Fruit fly (Drosophila melanogaster) S2 (cell line): ENCODE results near the gene CG17738.

Experiments
- CG8478 ChIP-seq: fragments of >200 bp; optimal IDR thresholded peaks from 2 replicates; lab custom pipeline; 2018
- CTCF ChIP-seq, 2 experiments: fragments of >200 bp; optimal IDR thresholded peaks; 2 replicates each; lab custom pipeline; 2018

- TF ChIP-seq CG8478, result no peak
- no peak for TF ChIP-seq CTCF (optimal IDR thresholded peaks at IDR 0.05; lab: Kevin White, UChicago)
These were observed 44.8 kb downstream of the CG17738 start for dm6 chr3R:12315455-12315854.
